Worm (Caenorhabditis elegans): ENCODE data around the gene unc-36.

Gene unc-36

ce11 chrIII:8245591-8245990, 44.6 kb upstream of the unc-36 start, which contains the start of gene C02F5.3:
C02F5.3 (plus strand) TSS chrIII:8245891.
- TF ChIP-seq sem-2 (GFP tag; optimal IDR thresholded peaks at IDR 0.05): no peak
- TF ChIP-seq sptf-1 (tag; optimal IDR thresholded peaks at IDR 0.05): no peak
- no peak for TF ChIP-seq ces-1 (GFP tag; optimal IDR thresholded peaks at IDR 0.05)
- no peak for TF ChIP-seq elt-1 (tag; optimal IDR thresholded peaks at IDR 0.05; ENCODE audit: borderline replicate concordance, insufficient read depth)
- no peak for TF ChIP-seq mls-2 (tag; optimal IDR thresholded peaks at IDR 0.05)
- TF ChIP-seq nhr-2 (tag; optimal IDR thresholded peaks at IDR 0.05): no peak
- no peak for TF ChIP-seq nhr-28 (tag; optimal IDR thresholded peaks at IDR 0.05)
- TF ChIP-seq bed-3 (GFP tag; optimal IDR thresholded peaks at IDR 0.05): no peak
- TF ChIP-seq mep-1 (tag; optimal IDR thresholded peaks at IDR 0.05): no peak
- TF ChIP-seq unc-39 (tag; optimal IDR thresholded peaks at IDR 0.05): no peak
- no peak for TF ChIP-seq hlh-1 (tag; optimal IDR thresholded peaks at IDR 0.05)
- no peak for TF ChIP-seq lin-32 (GFP tag; optimal IDR thresholded peaks at IDR 0.05)
- no peak for TF ChIP-seq snpc-4 (tag; optimal IDR thresholded peaks at IDR 0.05)
- no peak for TF ChIP-seq mab-5 (tag; optimal IDR thresholded peaks at IDR 0.05)
- TF ChIP-seq ceh-43 (GFP tag; optimal IDR thresholded peaks at IDR 0.05): no peak
- no peak for TF ChIP-seq elt-3 (tag; optimal IDR thresholded peaks at IDR 0.05)
- no peak for TF ChIP-seq lin-13 (tag; optimal IDR thresholded peaks at IDR 0.05)
- no peak for TF ChIP-seq drap-1 (GFP tag; optimal IDR thresholded peaks at IDR 0.05)

ce11 chrIII:8244052-8244451, 43.0 kb upstream of the unc-36 start, which contains the start of the genes pbs-6 and cids-1:
pbs-6 (minus strand) TSS chrIII:8244092.
cids-1 (plus strand) TSS chrIII:8244445.
- TF ChIP-seq bed-3 (GFP tag; optimal IDR thresholded peaks at IDR 0.05) (no peak), mab-5 (tag; optimal IDR thresholded peaks at IDR 0.05) (no peak), flh-1 (GFP tag; optimal IDR thresholded peaks at IDR 0.05) (no peak), nhr-237 (tag; optimal IDR thresholded peaks at IDR 0.05) (no peak), nhr-76 (tag; optimal IDR thresholded peaks at IDR 0.05) (no peak), ham-2 (GFP tag; optimal IDR thresholded peaks at IDR 0.05) (no peak), hlh-1 (tag; optimal IDR thresholded peaks at IDR 0.05) (peak; percentile 6), cnd-1 (tag; optimal IDR thresholded peaks at IDR 0.05) (no peak), lsy-2 (tag; optimal IDR thresholded peaks at IDR 0.05) (peak; percentile 6), nhr-2 (tag; optimal IDR thresholded peaks at IDR 0.05) (no peak), sem-2 (GFP tag; optimal IDR thresholded peaks at IDR 0.05) (no peak)

- TF ChIP-seq drap-1 (GFP tag; optimal IDR thresholded peaks at IDR 0.05) (no peak), ceh-39 (tag; optimal IDR thresholded peaks at IDR 0.05) (no peak), nhr-12 (tag; optimal IDR thresholded peaks at IDR 0.05) (peak; percentile 95), nhr-237 (tag; optimal IDR thresholded peaks at IDR 0.05) (no peak), nhr-28 (tag; optimal IDR thresholded peaks at IDR 0.05) (peak; percentile 19), flh-1 (GFP tag; optimal IDR thresholded peaks at IDR 0.05) (no peak), lin-32 (GFP tag; optimal IDR thresholded peaks at IDR 0.05) (no peak), mep-1 (tag; optimal IDR thresholded peaks at IDR 0.05) (peak; percentile 6), lsy-2 (tag; optimal IDR thresholded peaks at IDR 0.05) (peak; percentile 3), nhr-2 (tag; optimal IDR thresholded peaks at IDR 0.05) (no peak), ceh-83 (GFP tag; optimal IDR thresholded peaks at IDR 0.05) (no peak), unc-120 (tag; optimal IDR thresholded peaks at IDR 0.05; ENCODE audit: poor library complexity, severe bottlenecking) (no peak)
These were observed 41.8 kb upstream of the unc-36 start, which contains the start of gene C02F5.12 for ce11 chrIII:8242809-8243208. C02F5.12 (minus strand) TSS chrIII:8243029.

ce11 chrIII:8240948-8241347, 39.9 kb upstream of the unc-36 start:
- TF ChIP-seq ceh-83 (GFP tag; optimal IDR thresholded peaks at IDR 0.05) (no peak), ceh-43 (GFP tag; optimal IDR thresholded peaks at IDR 0.05) (no peak), unc-39 (tag; optimal IDR thresholded peaks at IDR 0.05) (no peak), nhr-237 (tag; optimal IDR thresholded peaks at IDR 0.05) (no peak), elt-3 (tag; optimal IDR thresholded peaks at IDR 0.05) (no peak), cnd-1 (tag; optimal IDR thresholded peaks at IDR 0.05) (no peak), nhr-2 (tag; optimal IDR thresholded peaks at IDR 0.05) (no peak), flh-1 (GFP tag; optimal IDR thresholded peaks at IDR 0.05) (no peak), sptf-1 (tag; optimal IDR thresholded peaks at IDR 0.05) (no peak), bed-3 (GFP tag; optimal IDR thresholded peaks at IDR 0.05) (no peak), lsy-2 (tag; optimal IDR thresholded peaks at IDR 0.05) (no peak), zip-8 (tag; optimal IDR thresholded peaks at IDR 0.05) (no peak), lin-13 (tag; optimal IDR thresholded peaks at IDR 0.05) (no peak), tbx-8 (GFP tag; optimal IDR thresholded peaks at IDR 0.05) (no peak), mls-2 (tag; optimal IDR thresholded peaks at IDR 0.05) (no peak), blmp-1 (tag; optimal IDR thresholded peaks at IDR 0.05) (no peak), hlh-1 (tag; optimal IDR thresholded peaks at IDR 0.05) (no peak), drap-1 (GFP tag; optimal IDR thresholded peaks at IDR 0.05) (no peak)
